Fruit fly (Drosophila melanogaster) whole organism: ENCODE results near the gene CG43051.
A peak's percentile ranks its signal among the peaks of the same experiment; 100 is the strongest.

Experiments used
- CG8478 ChIP-seq: fragments of >200 bp; optimal IDR thresholded peaks from 2 replicates; lab custom pipeline; 2018; ENCODE audit warnings: inconsistent platforms
- Dll ChIP-seq: fragments of >200 bp; optimal IDR thresholded peaks from 2 replicates; lab custom pipeline; 2017
- EcR ChIP-seq, 2 experiments: fragments of >200 bp; optimal IDR thresholded peaks; 2 replicates each; lab custom pipeline; 2017; ENCODE audit warnings: missing biosample characterization in 2 of 2, missing genetic modification characterization in 2 of 2, missing genetic modification reagents in 2 of 2
- pan ChIP-seq: fragments of >200 bp; optimal IDR thresholded peaks from 2 replicates; lab custom pipeline; 2017
- psq ChIP-seq: fragments of >200 bp; optimal IDR thresholded peaks from 2 replicates; lab custom pipeline; 2017
- usp ChIP-seq: fragments of >200 bp; optimal IDR thresholded peaks from 2 replicates; lab custom pipeline; 2017; ENCODE audit warnings: missing biosample characterization, missing genetic modification characterization, mixed read lengths

The CG43051 gene

DNA sequence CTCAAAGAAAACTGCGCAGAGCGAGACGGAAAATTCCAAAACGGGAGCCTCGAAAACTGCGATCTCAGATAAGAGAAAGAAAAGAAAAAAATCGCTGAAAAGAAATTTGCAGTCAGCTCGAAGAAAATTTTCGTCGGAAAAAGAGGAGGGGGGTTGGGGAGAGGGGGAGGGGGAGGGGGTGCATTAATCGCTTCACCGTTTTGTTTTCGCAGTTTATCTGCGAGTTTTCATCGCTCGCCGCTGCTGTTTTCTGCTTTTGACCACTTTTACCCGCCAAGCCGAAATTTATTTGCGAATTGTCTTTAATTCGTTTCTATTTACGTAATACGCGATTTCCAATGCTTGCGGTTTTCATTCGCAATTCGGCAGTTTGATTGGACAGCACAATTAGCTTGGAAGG, 11.5 kb downstream of the CG43051 start:
- TF ChIP-seq CG8478 (lab: Kevin White, UChicago) (no peak), pan (lab: Kevin White, UChicago) (no peak), Dll (lab: Kevin White, UChicago) (no peak), psq (lab: Kevin White, UChicago) (no peak), EcR (GFP tag; optimal IDR thresholded peaks at IDR 0.05; lab: Kevin White, UChicago) (no peak), usp (GFP tag; lab: Kevin White, UChicago) (no peak)

DNA sequence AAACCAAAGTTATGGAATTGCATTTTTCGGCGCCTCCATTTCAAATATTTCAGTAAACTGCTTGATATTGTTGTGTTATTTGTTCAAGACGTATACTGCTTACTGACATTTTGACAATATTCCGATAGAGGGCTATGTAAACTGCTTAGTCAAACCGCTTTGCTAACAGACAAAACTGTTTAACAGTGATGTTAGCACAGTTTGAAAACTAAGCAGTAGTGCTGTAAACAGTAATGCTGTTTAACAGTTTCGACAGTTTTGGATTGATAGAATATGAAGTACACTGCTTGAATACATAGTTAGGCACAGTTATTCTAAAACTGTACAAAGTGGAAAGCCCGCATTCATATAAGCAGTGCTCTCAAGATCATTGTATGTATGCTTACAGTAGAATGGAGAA, 12.5 kb downstream of the CG43051 start:
- TF ChIP-seq Dll (lab: Kevin White, UChicago) = no peak
- no peak for TF ChIP-seq usp (GFP tag; lab: Kevin White, UChicago)
- TF ChIP-seq psq (lab: Kevin White, UChicago) = no peak
- no peak for TF ChIP-seq pan (lab: Kevin White, UChicago)
- TF ChIP-seq EcR (GFP tag; optimal IDR thresholded peaks at IDR 0.05; lab: Kevin White, UChicago) = no peak
- no peak for TF ChIP-seq CG8478 (lab: Kevin White, UChicago)

DNA sequence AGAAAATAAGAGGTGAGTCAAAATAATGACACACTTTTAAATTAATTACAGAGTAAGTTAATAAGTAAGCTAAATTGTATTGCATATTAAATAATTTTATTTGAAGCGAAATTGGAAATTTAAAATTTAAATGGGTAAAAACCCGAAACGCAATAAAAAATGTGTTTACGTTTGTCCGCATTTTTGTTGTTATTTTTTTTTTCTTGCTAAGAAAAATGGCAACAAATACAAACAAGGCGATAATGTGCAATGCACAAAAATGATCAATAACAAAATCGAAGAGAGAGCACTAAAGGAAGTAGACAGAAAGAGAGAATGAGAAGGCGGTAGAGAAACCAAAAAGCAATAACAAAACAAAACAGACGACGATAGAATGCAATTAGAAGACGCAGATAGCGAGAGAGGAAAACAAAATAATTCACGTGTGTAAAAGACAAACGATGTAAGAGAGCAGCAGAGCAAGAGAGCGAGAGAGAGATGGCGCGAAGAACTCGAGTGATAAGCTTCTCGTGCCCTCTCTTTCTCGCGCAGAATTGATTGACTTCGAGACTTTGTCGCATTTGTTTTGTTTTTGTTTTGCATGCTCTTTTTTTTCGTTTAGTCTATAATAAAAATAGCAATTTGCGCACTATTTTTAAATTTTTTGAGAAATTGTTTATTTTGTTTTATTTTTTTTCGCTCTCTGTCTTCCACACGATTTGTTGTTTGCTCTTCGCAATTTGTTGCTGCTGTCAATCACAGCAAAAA, 13.2 kb downstream of the CG43051 start:
- TF ChIP-seq Dll (lab: Kevin White, UChicago) (no peak), CG8478 (lab: Kevin White, UChicago) (no peak), psq (lab: Kevin White, UChicago) (no peak), EcR (GFP tag; optimal IDR thresholded peaks at IDR 0.05; lab: Kevin White, UChicago) (no peak), pan (lab: Kevin White, UChicago) (no peak), usp (GFP tag; lab: Kevin White, UChicago) (no peak)

DNA sequence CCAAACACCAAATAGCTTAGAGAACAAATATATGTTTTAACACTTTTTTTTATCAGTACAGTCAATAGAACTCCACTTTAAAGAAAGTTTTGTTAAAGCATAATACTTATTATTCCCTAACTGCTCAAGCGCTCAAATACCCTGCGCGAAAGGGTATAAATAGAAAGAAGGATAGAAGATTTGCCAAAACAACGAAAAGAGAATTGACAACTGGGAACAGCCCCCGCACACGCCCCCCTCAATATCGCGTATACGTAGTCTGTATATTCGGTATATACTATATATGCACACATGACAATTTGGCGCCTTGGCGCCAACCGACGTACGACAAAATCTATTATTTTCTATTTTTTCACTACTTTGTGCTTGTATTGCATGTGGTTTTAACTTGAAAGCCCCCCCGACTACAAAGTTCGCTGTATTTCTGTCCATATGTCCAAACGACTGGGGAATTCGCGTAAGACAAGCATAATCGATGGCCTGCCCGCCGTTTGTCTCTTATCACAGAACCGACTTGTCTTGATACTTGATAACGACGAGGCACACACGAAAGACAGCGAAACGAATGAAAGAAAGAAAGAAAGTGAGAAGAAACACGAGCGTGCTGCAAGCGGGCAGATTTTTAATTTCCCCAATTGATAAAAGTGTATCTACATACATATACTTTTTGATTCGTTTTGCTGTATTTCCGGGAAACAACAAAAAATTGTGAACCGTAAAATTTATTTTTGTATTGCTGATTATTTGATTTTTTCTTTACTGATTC, 14.0 kb downstream of the CG43051 start:
- TF ChIP-seq Dll (lab: Kevin White, UChicago) (no peak), usp (GFP tag; lab: Kevin White, UChicago) (no peak)

DNA sequence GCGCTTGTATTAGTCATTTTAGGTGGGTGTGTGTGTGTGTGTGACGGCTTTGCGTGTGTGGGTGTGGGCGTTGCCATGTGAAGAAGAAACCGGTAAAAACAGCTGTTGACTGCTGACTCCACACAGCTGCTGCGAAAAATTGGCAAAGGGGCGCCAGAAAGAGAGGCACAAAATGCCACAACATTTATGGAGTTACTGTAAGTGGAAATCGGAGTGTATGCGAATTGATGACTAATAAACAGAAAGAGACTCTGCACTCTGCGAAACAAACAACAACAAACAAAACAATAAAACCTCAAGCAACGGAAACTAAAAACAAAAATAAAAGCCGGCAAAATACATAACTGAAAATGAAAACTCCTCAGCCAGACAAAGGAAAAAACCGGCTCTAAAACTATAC, 16.4 kb downstream of the CG43051 start:
- TF ChIP-seq CG8478 (lab: Kevin White, UChicago) (no peak), psq (lab: Kevin White, UChicago) (no peak)

DNA sequence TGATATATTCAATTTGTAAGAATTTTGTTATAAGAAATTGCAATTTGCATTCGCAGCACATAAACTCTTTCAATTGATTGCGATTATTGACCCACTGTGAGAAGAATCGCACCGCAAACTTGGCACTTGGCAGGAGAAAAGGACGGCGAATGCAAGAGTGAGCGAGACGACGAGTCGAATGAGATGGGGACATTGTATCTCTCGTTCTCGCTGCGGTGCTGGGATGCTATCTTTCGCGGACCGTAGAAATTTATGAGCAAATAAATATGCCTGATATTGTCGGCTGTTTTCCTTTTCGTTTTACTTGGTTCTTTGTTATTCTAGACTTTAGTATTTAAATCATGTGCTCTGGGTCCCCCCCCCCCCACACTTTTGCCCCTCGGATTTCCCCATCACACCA, 19.9 kb downstream of the CG43051 start:
- TF ChIP-seq CG8478 (lab: Kevin White, UChicago) (peak; percentile 23), usp (GFP tag; lab: Kevin White, UChicago) (no peak), pan (lab: Kevin White, UChicago) (no peak), EcR (GFP tag; optimal IDR thresholded peaks at IDR 0.05; lab: Kevin White, UChicago) (peak in 1 of 2 experiments; percentile 17)

DNA sequence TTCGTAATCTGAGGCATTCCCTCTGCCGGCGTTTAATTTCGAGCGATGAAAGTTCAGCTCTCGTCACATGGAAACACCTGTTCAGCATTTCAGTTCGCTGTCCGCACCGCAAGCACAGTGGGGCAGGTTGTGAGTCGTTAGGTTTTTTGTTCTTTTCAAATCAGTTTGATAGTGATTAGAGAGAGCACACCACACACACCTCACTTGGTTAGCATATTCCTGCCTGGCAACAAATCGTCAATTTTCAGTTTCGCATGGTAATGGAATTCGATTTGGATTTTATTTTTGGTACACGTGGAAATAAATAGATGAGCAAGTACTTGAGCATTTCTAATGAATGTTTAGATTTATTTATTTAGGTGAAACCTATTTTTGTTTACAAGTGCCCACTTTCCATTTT, 20.6 kb downstream of the CG43051 start:
- TF ChIP-seq psq (lab: Kevin White, UChicago) (no peak), pan (lab: Kevin White, UChicago) (no peak), Dll (lab: Kevin White, UChicago) (no peak), CG8478 (lab: Kevin White, UChicago) (no peak), EcR (GFP tag; optimal IDR thresholded peaks at IDR 0.05; lab: Kevin White, UChicago) (no peak), usp (GFP tag; lab: Kevin White, UChicago) (no peak)

DNA sequence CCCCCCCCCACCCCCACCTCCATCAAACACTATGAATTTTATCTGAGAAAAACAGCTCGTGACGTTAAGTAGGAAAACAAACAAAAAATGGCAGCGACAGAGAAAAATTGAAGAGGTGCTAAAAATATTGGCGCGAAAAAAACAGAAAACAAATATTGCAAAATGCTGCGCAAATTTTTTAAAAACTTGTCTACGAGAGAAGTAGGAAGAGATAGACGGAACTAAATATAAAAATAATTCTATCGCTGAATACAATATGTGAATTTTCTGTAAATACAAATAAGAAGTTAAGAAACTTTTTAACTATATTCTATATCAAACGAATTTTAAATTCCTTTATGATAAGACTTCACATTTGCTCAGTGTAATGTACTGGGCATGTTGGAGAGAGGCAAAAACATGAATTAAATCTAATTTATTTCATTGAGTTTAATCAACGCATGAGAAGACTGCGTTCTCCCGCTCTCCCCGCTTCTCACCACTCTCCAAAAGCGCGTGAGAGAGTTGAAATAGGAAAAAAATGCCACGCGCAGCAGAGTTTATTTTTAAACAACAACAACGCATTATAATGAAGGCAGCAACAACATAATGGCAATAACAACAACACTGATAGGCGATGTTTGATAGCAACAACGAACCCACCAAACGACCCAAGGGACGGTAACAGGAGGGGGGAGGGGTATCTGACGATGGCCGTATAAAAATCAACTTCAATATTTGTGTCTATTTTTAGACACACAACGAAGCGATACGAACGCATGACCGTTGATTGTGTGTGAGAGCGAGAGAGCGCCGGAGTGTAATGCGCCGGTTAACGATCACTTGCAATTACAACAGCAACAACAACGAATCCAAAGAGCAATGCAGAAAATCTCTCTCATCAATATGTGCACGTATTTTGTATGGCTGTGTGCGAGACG, 21.6 kb downstream of the CG43051 start:
- no peak for TF ChIP-seq pan (lab: Kevin White, UChicago)
- no peak for TF ChIP-seq Dll (lab: Kevin White, UChicago)
- TF ChIP-seq CG8478 (lab: Kevin White, UChicago) = no peak
- no peak for TF ChIP-seq usp (GFP tag; lab: Kevin White, UChicago)
- no peak for TF ChIP-seq psq (lab: Kevin White, UChicago)
- no peak for TF ChIP-seq EcR (GFP tag; optimal IDR thresholded peaks at IDR 0.05; lab: Kevin White, UChicago)

DNA sequence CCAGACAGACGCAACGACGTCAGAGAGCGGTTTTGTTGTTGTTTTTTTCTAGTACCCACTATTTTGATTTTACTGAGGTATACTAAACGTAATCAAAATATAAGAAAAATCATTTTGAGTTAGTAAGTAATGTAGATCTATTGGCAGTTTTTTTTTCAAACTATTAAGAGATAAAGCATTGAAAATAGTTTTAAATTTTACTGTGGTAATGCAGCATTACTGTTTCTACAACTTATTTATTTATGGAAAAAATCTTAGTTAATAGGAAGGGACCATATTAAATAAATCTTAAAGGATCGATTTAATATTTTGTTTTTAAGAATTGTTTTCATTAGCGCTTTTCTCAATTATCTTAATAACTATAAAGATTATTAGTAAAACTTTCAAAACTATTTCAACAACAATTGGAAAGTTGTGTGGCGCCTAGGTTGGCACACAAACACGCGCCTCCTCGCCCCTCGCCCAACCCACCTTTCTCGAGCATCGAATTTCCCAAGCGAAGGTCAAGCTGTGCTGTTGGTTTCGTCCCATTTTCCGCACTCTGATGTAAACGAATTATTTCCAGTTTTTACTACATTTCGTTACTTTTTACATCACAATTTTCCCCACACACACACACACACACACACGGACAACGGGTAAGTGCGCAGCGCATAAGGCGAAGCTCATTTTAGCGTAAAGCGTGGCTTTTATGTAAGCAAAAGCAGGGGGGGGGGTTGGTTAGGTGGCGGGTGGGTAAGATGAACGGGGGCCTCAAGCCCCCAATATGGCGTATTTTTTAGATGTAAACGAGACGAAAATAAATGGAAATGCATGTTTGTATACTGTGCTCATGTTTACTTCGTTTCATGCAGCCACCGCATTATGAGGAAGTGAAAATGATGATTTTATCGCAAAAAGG, 22.5 kb downstream of the CG43051 start:
- TF ChIP-seq Dll (lab: Kevin White, UChicago) (no peak), psq (lab: Kevin White, UChicago) (no peak), CG8478 (lab: Kevin White, UChicago) (no peak), usp (GFP tag; lab: Kevin White, UChicago) (no peak), EcR (GFP tag; optimal IDR thresholded peaks at IDR 0.05; lab: Kevin White, UChicago) (no peak), pan (lab: Kevin White, UChicago) (no peak)

DNA sequence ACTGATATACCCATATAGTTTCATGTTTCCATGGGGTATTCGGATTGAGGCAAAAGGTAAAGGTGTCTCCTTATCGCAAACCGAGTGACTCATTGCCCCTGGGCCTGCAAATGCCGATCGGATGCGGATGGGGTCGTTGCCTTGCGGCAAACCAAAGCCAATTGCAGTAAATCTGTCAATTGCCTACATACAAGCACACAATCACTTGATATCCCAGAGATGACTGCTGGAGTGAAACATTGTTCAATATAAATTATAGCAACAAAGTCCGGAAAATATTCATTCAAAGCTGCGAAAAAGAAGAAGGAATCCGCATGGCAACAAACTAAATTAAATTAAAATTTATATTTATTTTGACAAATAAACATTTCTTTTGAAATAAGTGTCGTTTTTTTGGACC, 24.9 kb downstream of the CG43051 start:
- TF ChIP-seq usp (GFP tag; lab: Kevin White, UChicago) = no peak
- TF ChIP-seq Dll (lab: Kevin White, UChicago) = no peak
- no peak for TF ChIP-seq pan (lab: Kevin White, UChicago)
- TF ChIP-seq psq (lab: Kevin White, UChicago) = no peak
